Fruit fly (Drosophila melanogaster): Measurements from ENCODE around the gene fbl.

The fbl gene

dm6 chr3L:20398243-20399222 lies 14.3 kb downstream of the fbl start:
- TF ChIP-seq CG8478 (optimal IDR thresholded peaks at IDR 0.05), result no peak

dm6 chr3L:20399550-20400109 lies 15.4 kb downstream of the fbl start:
- TF ChIP-seq CG8478 (optimal IDR thresholded peaks at IDR 0.05) (no peak), CTCF (optimal IDR thresholded peaks at IDR 0.05) (no peak)

- TF ChIP-seq CTCF (optimal IDR thresholded peaks at IDR 0.05) (no peak), CG8478 (optimal IDR thresholded peaks at IDR 0.05) (no peak)
Measured at dm6 chr3L:20400515-20400914, 16.3 kb downstream of the fbl start.

- peak in 1 of 2 experiments; percentile 3 for TF ChIP-seq CTCF (optimal IDR thresholded peaks at IDR 0.05)
- no peak for TF ChIP-seq CG8478 (optimal IDR thresholded peaks at IDR 0.05)
Measured at dm6 chr3L:20401026-20401912, 17.0 kb downstream of the fbl start, which contains the start of gene trbl. Gene trbl, minus strand, starts transcription at chr3L:20401609.

dm6 chr3L:20402665-20403492 lies 18.6 kb downstream of the fbl start:
- TF ChIP-seq CG8478 (optimal IDR thresholded peaks at IDR 0.05) (no peak), CTCF (optimal IDR thresholded peaks at IDR 0.05) (no peak)

- no peak for TF ChIP-seq CG8478 (optimal IDR thresholded peaks at IDR 0.05)
- no peak for TF ChIP-seq CTCF (optimal IDR thresholded peaks at IDR 0.05)
Measured at dm6 chr3L:20403493-20404379, 19.5 kb downstream of the fbl start.

dm6 chr3L:20404515-20404914 lies 20.3 kb downstream of the fbl start:
- no peak for TF ChIP-seq CG8478 (optimal IDR thresholded peaks at IDR 0.05)
- TF ChIP-seq CTCF (optimal IDR thresholded peaks at IDR 0.05), result no peak

dm6 chr3L:20405337-20405887 lies 21.2 kb downstream of the fbl start:
- TF ChIP-seq CG8478 (optimal IDR thresholded peaks at IDR 0.05) (no peak), CTCF (optimal IDR thresholded peaks at IDR 0.05) (no peak)

dm6 chr3L:20405971-20406948 lies 22.0 kb downstream of the fbl start:
- no peak for TF ChIP-seq CG8478 (optimal IDR thresholded peaks at IDR 0.05)
- TF ChIP-seq CTCF (optimal IDR thresholded peaks at IDR 0.05), result no peak

- TF ChIP-seq CG8478 (optimal IDR thresholded peaks at IDR 0.05) (no peak), CTCF (optimal IDR thresholded peaks at IDR 0.05) (no peak)
Measured at dm6 chr3L:20410345-20410744, 26.1 kb downstream of the fbl start, which contains the start of gene CG13248. Gene CG13248, minus strand, starts transcription at chr3L:20410566.

- TF ChIP-seq CTCF (optimal IDR thresholded peaks at IDR 0.05) (no peak), CG8478 (optimal IDR thresholded peaks at IDR 0.05) (no peak)
Measured at dm6 chr3L:20410780-20411179, 26.6 kb downstream of the fbl start.

- TF ChIP-seq CTCF (optimal IDR thresholded peaks at IDR 0.05), result no peak
Measured at dm6 chr3L:20413304-20413703, 29.1 kb downstream of the fbl start, which contains the start of gene zye. Gene zye, plus strand, starts transcription at chr3L:20413604.

Measured in S2 (cell line).